Worm (Caenorhabditis elegans) whole organism, L3 larva: Measurements from ENCODE around the gene gldi-5.

Experiments
- ceh-28 ChIP-seq: fragments of 150-350 bp; optimal IDR thresholded peaks from 2 replicates; lab custom pipeline; 2014; ENCODE audit warnings: missing biosample characterization, missing genetic modification reagents, missing genetic modification characterization
- ceh-82 ChIP-seq: fragments of 150-350 bp; optimal IDR thresholded peaks from 2 replicates; lab custom pipeline; 2014; ENCODE audit warnings: missing biosample characterization, missing genetic modification characterization
- jun-1 ChIP-seq: fragments of 150-350 bp; optimal IDR thresholded peaks from 2 replicates; lab custom pipeline; 2014; ENCODE audit warnings: missing biosample characterization, missing genetic modification reagents, missing genetic modification characterization
- nhr-237 ChIP-seq: fragments of 150-350 bp; optimal IDR thresholded peaks from 2 replicates; lab custom pipeline; 2014; ENCODE audit warnings: missing biosample characterization, missing genetic modification characterization
- nhr-28 ChIP-seq: fragments of 150-350 bp; optimal IDR thresholded peaks from 2 replicates; lab custom pipeline; 2014; ENCODE audit warnings: missing biosample characterization, missing genetic modification characterization

- TF ChIP-seq nhr-237 (tag; lab: Kevin White, UChicago) (no peak), ceh-82 (no peak), ceh-28 (tag; lab: Kevin White, UChicago) (no peak), nhr-28 (tag; lab: Kevin White, UChicago) (no peak), jun-1 (tag; lab: Kevin White, UChicago) (no peak)
Observed at ce11 chrIII:3764584-3764983, 38.3 kb upstream of the gldi-5 start.
